Fruit fly (Drosophila melanogaster) whole organism, adult: ENCODE data around the gene aralar1.

Source experiments
- CG5204 ChIP-seq: fragments of 200-800 bp; sonication (Bioruptor generic); optimal IDR thresholded peaks from 2 replicates; lab custom pipeline; 2016; ENCODE audit warnings: missing biosample characterization, missing genetic modification characterization
- Clk ChIP-seq: fragments of 200-800 bp; sonication (Bioruptor generic); optimal IDR thresholded peaks from 2 replicates; lab custom pipeline; 2017; ENCODE audit warnings: missing biosample characterization, missing genetic modification characterization
- cic ChIP-seq: fragments of 200-800 bp; sonication (Bioruptor generic); optimal IDR thresholded peaks from 2 replicates; lab custom pipeline; 2017; ENCODE audit warnings: missing biosample characterization, mild to moderate bottlenecking, missing genetic modification characterization, moderate library complexity
- tj ChIP-seq: fragments of 200-800 bp; sonication (Bioruptor generic); optimal IDR thresholded peaks from 3 replicates; lab custom pipeline; 2017; ENCODE audit warnings: missing biosample characterization, mild to moderate bottlenecking, missing genetic modification characterization, moderate library complexity

DNA sequence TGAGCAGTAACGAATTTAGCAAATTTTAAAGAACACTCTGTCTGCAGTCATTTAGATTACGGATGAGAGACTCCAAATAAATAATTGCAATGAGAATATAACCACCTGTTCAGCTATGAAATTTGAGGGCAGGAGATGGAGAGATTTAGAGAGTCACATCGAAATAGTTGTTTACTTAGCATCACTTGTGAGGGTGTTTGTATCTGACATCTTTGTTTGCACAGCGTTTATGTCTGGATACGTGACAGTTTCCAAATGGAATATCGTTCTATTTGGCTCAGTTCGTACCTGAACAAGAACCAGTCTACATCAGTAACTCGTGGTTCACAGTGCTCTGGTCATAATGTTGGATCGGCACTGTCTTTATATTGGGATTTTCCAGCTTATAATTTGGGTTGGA, 34.1 kb upstream of the aralar1 start, which contains the start of gene PH4alphaSG2:
- TF ChIP-seq Clk (no peak), cic (GFP tag; lab: Kevin White, UChicago) (no peak), CG5204 (GFP tag; lab: Kevin White, UChicago) (no peak), tj (no peak)
